Fruit fly (Drosophila melanogaster) whole organism, wandering third instar larva: ENCODE measurements around the gene Nup133.

Source experiments
- Abd-B ChIP-seq: fragments of >200 bp; optimal IDR thresholded peaks from 2 replicates; lab custom pipeline; 2017; ENCODE audit warnings: missing biosample characterization, missing genetic modification characterization
- CG32264 ChIP-seq: fragments of 200-800 bp; sonication (Bioruptor generic); optimal IDR thresholded peaks from 2 replicates; lab custom pipeline; 2016; ENCODE audit warnings: missing biosample characterization, missing genetic modification characterization
- CG9705 ChIP-seq: fragments of 200-800 bp; sonication (Bioruptor generic); optimal IDR thresholded peaks from 2 replicates; lab custom pipeline; 2018; ENCODE audit warnings: missing biosample characterization, mild to moderate bottlenecking, missing genetic modification characterization
- CrebA ChIP-seq: fragments of 200-800 bp; sonication (Bioruptor generic); optimal IDR thresholded peaks from 2 replicates; lab custom pipeline; 2016; ENCODE audit warnings: missing biosample characterization, mild to moderate bottlenecking, missing genetic modification characterization, borderline replicate concordance
- Dfd ChIP-seq: fragments of >200 bp; optimal IDR thresholded peaks from 2 replicates; lab custom pipeline; 2017; ENCODE audit warnings: missing biosample characterization, missing genetic modification characterization
- Dif ChIP-seq: fragments of 200-275, 200-300 bp; sonication (Bioruptor generic); optimal IDR thresholded peaks from 2 replicates; lab custom pipeline; 2018; ENCODE audit warnings: missing biosample characterization, missing genetic modification characterization; ENCODE audit not compliant: partially characterized antibody
- GATAd ChIP-seq: sonication (Bioruptor generic); optimal IDR thresholded peaks from 2 replicates; lab custom pipeline; 2016; ENCODE audit warnings: missing biosample characterization, missing genetic modification characterization
- HLH106 ChIP-seq: fragments of 200-800 bp; optimal IDR thresholded peaks from 3 replicates; lab custom pipeline; 2019; ENCODE audit warnings: missing biosample characterization, mild to moderate bottlenecking, missing genetic modification characterization, moderate library complexity
- Hnf4 ChIP-seq: fragments of 200-800 bp; sonication (Bioruptor generic); optimal IDR thresholded peaks from 2 replicates; lab custom pipeline; 2016; ENCODE audit warnings: missing biosample characterization, mild to moderate bottlenecking, missing genetic modification characterization
- Hr78 ChIP-seq: fragments of >200 bp; optimal IDR thresholded peaks from 2 replicates; lab custom pipeline; 2017; ENCODE audit warnings: missing biosample characterization, missing genetic modification characterization
- Hr83 ChIP-seq: fragments of 200-300 bp; sonication (Bioruptor generic); optimal IDR thresholded peaks from 2 replicates; lab custom pipeline; 2016; ENCODE audit warnings: missing biosample characterization, mild to moderate bottlenecking, missing genetic modification characterization, moderate library complexity; ENCODE audit not compliant: poor library complexity, severe bottlenecking
- Jra ChIP-seq: sonication (Bioruptor generic); optimal IDR thresholded peaks from 2 replicates; lab custom pipeline; 2016; ENCODE audit warnings: missing biosample characterization, missing genetic modification characterization
- Mio ChIP-seq: sonication (Bioruptor generic); optimal IDR thresholded peaks from 2 replicates; lab custom pipeline; 2016; ENCODE audit warnings: missing biosample characterization, missing genetic modification characterization
- Myc ChIP-seq: fragments of >200 bp; optimal IDR thresholded peaks from 2 replicates; lab custom pipeline; 2017
- N ChIP-seq: fragments of >200 bp; optimal IDR thresholded peaks from 2 replicates; lab custom pipeline; 2018; ENCODE audit warnings: missing biosample characterization, missing external identifiers, missing genetic modification characterization
- OdsH ChIP-seq: fragments of 200-800 bp; sonication (Bioruptor generic); optimal IDR thresholded peaks from 2 replicates; lab custom pipeline; 2016; ENCODE audit warnings: missing biosample characterization, mild to moderate bottlenecking, missing genetic modification characterization
- Rel ChIP-seq, 2 experiments: fragments of 200-800 bp; sonication (Bioruptor generic) in 1 of 2; optimal IDR thresholded peaks; 2 replicates in 1 of 2; 3 replicates in 1 of 2; lab custom pipeline; 2016 to 2019; ENCODE audit warnings: mild to moderate bottlenecking in 2 of 2, missing biosample characterization in 2 of 2, missing genetic modification characterization in 2 of 2, moderate library complexity in 1 of 2
- Sp1 ChIP-seq: fragments of 200-800 bp; sonication (Bioruptor generic); optimal IDR thresholded peaks from 3 replicates; lab custom pipeline; 2019; ENCODE audit warnings: missing biosample characterization, mild to moderate bottlenecking, missing genetic modification characterization, moderate library complexity
- Vsx2 ChIP-seq: fragments of 200-300, 225-300 bp; sonication (Bioruptor generic); optimal IDR thresholded peaks from 2 replicates; lab custom pipeline; 2018; ENCODE audit warnings: missing biosample characterization, missing genetic modification characterization; ENCODE audit not compliant: partially characterized antibody
- br ChIP-seq: fragments of 200-800 bp; sonication (Bioruptor generic); optimal IDR thresholded peaks from 2 replicates; lab custom pipeline; 2016; ENCODE audit warnings: missing biosample characterization, missing genetic modification characterization
- brk ChIP-seq: fragments of 200-800 bp; sonication (Bioruptor generic); optimal IDR thresholded peaks from 2 replicates; lab custom pipeline; 2016; ENCODE audit warnings: missing biosample characterization, mild to moderate bottlenecking, missing genetic modification characterization
- dl ChIP-seq, 2 experiments: fragments of 175-275, 200-275 bp in 1 of 2; fragments of 200-275 bp in 1 of 2; sonication (Bioruptor generic); optimal IDR thresholded peaks; lab custom pipeline; 2018; ENCODE audit warnings: mild to moderate bottlenecking in 2 of 2, missing biosample characterization in 2 of 2, missing genetic modification characterization in 2 of 2, moderate library complexity in 2 of 2; ENCODE audit not compliant: partially characterized antibody in 2 of 2, insufficient read depth in 1 of 2
- dmrt93B ChIP-seq: fragments of 200-800 bp; sonication (Bioruptor generic); optimal IDR thresholded peaks from 2 replicates; lab custom pipeline; 2018; ENCODE audit warnings: missing biosample characterization, mild to moderate bottlenecking, missing genetic modification characterization
- dsf ChIP-seq: sonication (Bioruptor generic); optimal IDR thresholded peaks from 2 replicates; lab custom pipeline; 2016; ENCODE audit warnings: missing biosample characterization, missing genetic modification characterization, borderline replicate concordance
- ey ChIP-seq: fragments of 200-800 bp; sonication (Bioruptor generic); optimal IDR thresholded peaks from 2 replicates; lab custom pipeline; 2016; ENCODE audit warnings: missing biosample characterization, missing genetic modification characterization
- foxo ChIP-seq, 2 experiments: fragments of 200-800 bp; sonication (Bioruptor generic); optimal IDR thresholded peaks; 2 replicates in 1 of 2; 3 replicates in 1 of 2; lab custom pipeline; 2016 to 2017; ENCODE audit warnings: missing biosample characterization in 2 of 2, missing genetic modification characterization in 2 of 2
- fru ChIP-seq: fragments of 200-800 bp; sonication (Bioruptor generic); optimal IDR thresholded peaks from 3 replicates; lab custom pipeline; 2016; ENCODE audit warnings: missing biosample characterization, mild to moderate bottlenecking, missing genetic modification characterization
- h ChIP-seq: fragments of 200-800 bp; sonication (Bioruptor generic); optimal IDR thresholded peaks from 3 replicates; lab custom pipeline; 2016; ENCODE audit warnings: missing biosample characterization, mild to moderate bottlenecking, missing genetic modification characterization
- jim ChIP-seq: fragments of 175-275, 200-325 bp; sonication (Bioruptor generic); optimal IDR thresholded peaks from 2 replicates; lab custom pipeline; 2016; ENCODE audit warnings: missing biosample characterization, mild to moderate bottlenecking, missing genetic modification characterization
- lola ChIP-seq: fragments of >200 bp; optimal IDR thresholded peaks from 2 replicates; lab custom pipeline; 2017; ENCODE audit warnings: missing biosample characterization, missing genetic modification characterization
- pan ChIP-seq: fragments of >200 bp; optimal IDR thresholded peaks from 2 replicates; lab custom pipeline; 2017
- psq ChIP-seq: fragments of 200-800 bp; sonication (Bioruptor generic); optimal IDR thresholded peaks from 3 replicates; lab custom pipeline; 2017; ENCODE audit warnings: missing biosample characterization, mild to moderate bottlenecking, missing genetic modification characterization, moderate library complexity
- rgr ChIP-seq: fragments of 200-800 bp; sonication (Bioruptor generic); optimal IDR thresholded peaks from 3 replicates; lab custom pipeline; 2016; ENCODE audit warnings: missing biosample characterization, mild to moderate bottlenecking, missing genetic modification characterization
- sage ChIP-seq: fragments of 200-800 bp; sonication (Bioruptor generic); optimal IDR thresholded peaks from 2 replicates; lab custom pipeline; 2016; ENCODE audit warnings: missing biosample characterization, mild to moderate bottlenecking, missing genetic modification characterization
- sv ChIP-seq: fragments of 200-800 bp; sonication (Bioruptor generic); optimal IDR thresholded peaks from 3 replicates; lab custom pipeline; 2016; ENCODE audit warnings: missing biosample characterization, missing genetic modification characterization
- tai ChIP-seq: sonication (Bioruptor generic); optimal IDR thresholded peaks from 2 replicates; lab custom pipeline; 2016; ENCODE audit warnings: missing biosample characterization, missing genetic modification characterization
- usp ChIP-seq: fragments of >200 bp; optimal IDR thresholded peaks from 2 replicates; lab custom pipeline; 2017; ENCODE audit warnings: missing biosample characterization, missing genetic modification characterization
- woc ChIP-seq: sonication (Bioruptor generic); optimal IDR thresholded peaks from 2 replicates; lab custom pipeline; 2016; ENCODE audit warnings: missing biosample characterization, mild to moderate bottlenecking, missing genetic modification characterization

Nup133 gene

DNA sequence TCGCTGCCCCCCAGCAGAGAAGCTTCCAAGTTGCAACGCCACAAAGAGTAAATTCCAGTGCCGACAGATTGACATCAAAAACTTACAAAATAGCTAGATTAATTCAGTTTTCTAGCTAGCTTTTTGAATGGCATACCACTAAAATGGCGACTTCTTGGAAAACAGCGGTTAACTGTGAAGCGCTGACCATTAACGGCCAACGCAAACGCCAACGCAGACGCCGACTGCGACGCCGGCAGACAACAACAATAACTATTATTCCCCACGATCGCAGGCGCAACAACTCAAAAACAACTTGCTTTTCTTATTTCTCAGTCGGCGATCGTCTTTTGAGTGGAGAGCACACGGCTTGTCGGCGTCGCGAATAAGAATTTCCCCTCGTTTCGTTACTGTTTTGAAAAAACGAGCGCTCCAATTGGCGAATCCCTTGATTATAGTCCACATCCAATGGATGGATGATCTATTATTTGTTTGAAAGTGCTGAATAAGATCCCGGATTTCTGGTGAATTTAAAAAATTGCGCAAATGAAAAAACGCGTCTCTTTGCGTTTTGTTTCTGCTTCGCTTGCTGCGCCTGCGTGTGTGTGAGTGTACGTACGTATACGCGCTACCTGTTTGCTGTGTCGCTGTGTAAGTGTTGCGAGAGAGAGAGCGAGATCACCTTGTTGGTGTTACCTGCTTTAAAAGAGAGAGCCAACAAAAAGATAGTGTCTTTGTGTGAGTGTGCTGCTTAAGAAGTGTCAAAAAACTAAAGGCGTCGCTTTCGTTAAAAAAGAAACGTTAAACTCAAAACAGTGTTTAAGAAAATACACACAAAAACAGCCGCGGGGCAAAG is 23.7 kb upstream of the Nup133 start:
- TF ChIP-seq Vsx2 (GFP tag; lab: Kevin White, UChicago) (no peak), Jra (GFP tag; lab: Kevin White, UChicago) (no peak), dsf (GFP tag; lab: Kevin White, UChicago) (no peak), Hr78 (GFP tag; lab: Kevin White, UChicago) (no peak), Rel (GFP tag; optimal IDR thresholded peaks at IDR 0.05; lab: Kevin White, UChicago) (no peak), Rel (tag; optimal IDR thresholded peaks at IDR 0.05; lab: Kevin White, UChicago) (no peak), Dif (peak; percentile 19), Dfd (GFP tag; lab: Kevin White, UChicago) (no peak), woc (GFP tag; lab: Kevin White, UChicago) (no peak), GATAd (no peak), fru (no peak), lola (no peak), HLH106 (tag; lab: Kevin White, UChicago) (no peak), N (GFP tag; lab: Kevin White, UChicago) (peak; percentile 47), CG9705 (GFP tag; lab: Kevin White, UChicago) (no peak), CG32264 (GFP tag; lab: Kevin White, UChicago) (no peak), brk (no peak), h (GFP tag; lab: Kevin White, UChicago) (no peak), tai (GFP tag; lab: Kevin White, UChicago) (no peak), sv (no peak), psq (GFP tag; lab: Kevin White, UChicago) (peak; percentile 35), br (GFP tag; lab: Kevin White, UChicago) (no peak), ey (no peak), Abd-B (GFP tag; lab: Kevin White, UChicago) (no peak), sage (no peak), Myc (lab: Kevin White, UChicago) (no peak), OdsH (GFP tag; lab: Kevin White, UChicago) (no peak), dmrt93B (GFP tag; lab: Kevin White, UChicago) (no peak), Hnf4 (GFP tag; lab: Kevin White, UChicago) (no peak), usp (GFP tag; lab: Kevin White, UChicago) (no peak), dl (GFP tag; optimal IDR thresholded peaks at IDR 0.05; lab: Kevin White, UChicago; ENCODE audit: insufficient read depth in 1 of 2, partially characterized antibody in 2 of 2) (peak; percentile 32 to 48), CrebA (no peak), jim (no peak), Hr83 (peak; percentile 14), Sp1 (GFP tag; lab: Kevin White, UChicago) (peak; percentile 21), foxo (GFP tag; optimal IDR thresholded peaks at IDR 0.05; lab: Kevin White, UChicago) (no peak), pan (lab: Kevin White, UChicago) (no peak), Mio (GFP tag; lab: Kevin White, UChicago) (no peak), rgr (GFP tag; lab: Kevin White, UChicago) (no peak)

DNA sequence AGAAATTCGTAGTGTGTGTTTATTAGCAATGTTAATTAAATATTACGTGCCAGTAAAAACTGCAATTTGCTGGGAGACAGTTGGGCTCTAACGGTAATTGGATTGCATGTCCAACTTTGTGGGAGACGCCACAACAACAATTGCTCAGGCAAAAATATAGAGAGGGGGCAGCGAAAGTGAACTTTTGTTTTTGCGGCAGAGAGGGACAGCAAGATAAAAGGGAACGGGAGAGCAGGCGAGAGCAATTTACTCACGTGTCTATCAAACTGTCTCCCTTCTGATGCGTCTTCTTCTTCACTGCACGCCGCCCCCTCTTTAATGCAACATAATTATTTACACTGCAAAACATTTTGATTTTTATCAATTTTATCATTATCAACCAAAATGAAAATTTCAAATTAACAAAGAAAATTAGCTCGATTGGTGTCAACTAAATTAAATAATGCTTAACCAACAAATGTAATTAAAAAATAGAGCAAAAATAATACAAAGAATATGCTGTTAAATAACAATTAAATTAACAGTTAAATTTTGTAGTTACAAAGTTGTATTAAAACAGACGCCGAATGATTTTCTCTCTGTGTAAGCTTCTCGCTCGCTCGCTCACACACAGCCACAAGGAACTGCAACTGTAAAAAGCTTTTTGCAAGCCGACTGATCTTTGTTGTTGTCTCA is 23.0 kb upstream of the Nup133 start:
- TF ChIP-seq brk (peak; percentile 51), fru (peak; percentile 79), Vsx2 (GFP tag; lab: Kevin White, UChicago) (no peak), Myc (lab: Kevin White, UChicago) (no peak), OdsH (GFP tag; lab: Kevin White, UChicago) (peak; percentile 89), Rel (GFP tag; optimal IDR thresholded peaks at IDR 0.05; lab: Kevin White, UChicago) (no peak), Rel (tag; optimal IDR thresholded peaks at IDR 0.05; lab: Kevin White, UChicago) (peak; percentile 35), rgr (GFP tag; lab: Kevin White, UChicago) (peak; percentile 88), Sp1 (GFP tag; lab: Kevin White, UChicago) (peak; percentile 92), CrebA (no peak), psq (GFP tag; lab: Kevin White, UChicago) (peak; percentile 81), tai (GFP tag; lab: Kevin White, UChicago) (peak; percentile 76), CG32264 (GFP tag; lab: Kevin White, UChicago) (peak; percentile 60), Dfd (GFP tag; lab: Kevin White, UChicago) (peak; percentile 51), sv (no peak), foxo (GFP tag; optimal IDR thresholded peaks at IDR 0.05; lab: Kevin White, UChicago) (peak in 1 of 2 experiments; percentile 91), Mio (GFP tag; lab: Kevin White, UChicago) (no peak), pan (lab: Kevin White, UChicago) (no peak), HLH106 (tag; lab: Kevin White, UChicago) (peak; percentile 93), sage (peak; percentile 66), Jra (GFP tag; lab: Kevin White, UChicago) (peak; percentile 21), Abd-B (GFP tag; lab: Kevin White, UChicago) (no peak), jim (no peak), GATAd (no peak), dl (GFP tag; optimal IDR thresholded peaks at IDR 0.05; lab: Kevin White, UChicago; ENCODE audit: insufficient read depth in 1 of 2, partially characterized antibody in 2 of 2) (peak; percentile 10 to 43), CG9705 (GFP tag; lab: Kevin White, UChicago) (peak; percentile 78), dsf (GFP tag; lab: Kevin White, UChicago) (peak; percentile 45), N (GFP tag; lab: Kevin White, UChicago) (no peak), Hnf4 (GFP tag; lab: Kevin White, UChicago) (peak; percentile 65), h (GFP tag; lab: Kevin White, UChicago) (peak; percentile 93), dmrt93B (GFP tag; lab: Kevin White, UChicago) (peak; percentile 89), Hr78 (GFP tag; lab: Kevin White, UChicago) (no peak), br (GFP tag; lab: Kevin White, UChicago) (peak; percentile 84), usp (GFP tag; lab: Kevin White, UChicago) (no peak), Hr83 (no peak), lola (no peak), Dif (peak; percentile 44), ey (peak; percentile 88), woc (GFP tag; lab: Kevin White, UChicago) (peak; percentile 88)
